Fruit fly (Drosophila melanogaster) whole organism, embryonic: ENCODE results near the gene PIP4K.

Experiments used
- B-H2 ChIP-seq: fragments of 200-800 bp; sonication (Bioruptor generic); optimal IDR thresholded peaks from 2 replicates; lab custom pipeline; 2018; ENCODE audit warnings: missing biosample characterization, mild to moderate bottlenecking, missing genetic modification characterization
- BEAF-32 ChIP-seq: fragments of 200-800 bp; sonication (Bioruptor generic); optimal IDR thresholded peaks from 3 replicates; lab custom pipeline; 2017; ENCODE audit warnings: missing biosample characterization, missing genetic modification characterization, mild to moderate bottlenecking, moderate library complexity, missing genetic modification reagents
- CG1024 ChIP-seq: fragments of 200-800 bp; sonication (Bioruptor generic); IDR thresholded peaks from 2 replicates; pipeline ENCODE4 v1.3.6; 2022; ENCODE audit warnings: missing biosample characterization, missing genetic modification characterization
- CG10565 ChIP-seq: fragments of 200-800 bp; sonication (Bioruptor generic); optimal IDR thresholded peaks from 3 replicates; lab custom pipeline; 2016; ENCODE audit warnings: missing biosample characterization, mild to moderate bottlenecking, missing genetic modification characterization
- CG11560 ChIP-seq: fragments of 200-800 bp; sonication (Bioruptor generic); IDR thresholded peaks from 3 replicates; pipeline ENCODE4 v1.3.6; 2022; ENCODE audit warnings: missing biosample characterization, missing genetic modification characterization
- CG12659 ChIP-seq: fragments of 200-800 bp; sonication (Bioruptor generic); optimal IDR thresholded peaks from 3 replicates; lab custom pipeline; 2017; ENCODE audit warnings: mild to moderate bottlenecking, missing biosample characterization, missing genetic modification reagents, missing genetic modification characterization
- CG13287 ChIP-seq: fragments of 200-800 bp; sonication (Bioruptor generic); IDR thresholded peaks from 2 replicates; pipeline ENCODE4 v1.3.6; 2022; ENCODE audit warnings: missing biosample characterization, missing genetic modification characterization; ENCODE audit not compliant: partially characterized antibody
- CG14050 ChIP-seq: fragments of 200-800 bp; sonication (Bioruptor generic); IDR thresholded peaks from 3 replicates; pipeline ENCODE4 v1.3.6; 2022; ENCODE audit warnings: missing biosample characterization, missing genetic modification characterization
- CG14667 ChIP-seq: fragments of 200-800 bp; sonication (Bioruptor generic); IDR thresholded peaks from 2 replicates; pipeline ENCODE4 v1.3.6; 2022; ENCODE audit warnings: missing biosample characterization, missing genetic modification characterization
- CG3163 ChIP-seq: fragments of 200-800 bp; sonication (Bioruptor generic); optimal IDR thresholded peaks from 3 replicates; lab custom pipeline; 2016; ENCODE audit warnings: missing biosample characterization, missing genetic modification characterization
- CG3847 ChIP-seq: fragments of 200-800 bp; sonication (Bioruptor generic); IDR thresholded peaks from 2 replicates; pipeline ENCODE4 v1.3.6; 2022; ENCODE audit warnings: missing biosample characterization, missing genetic modification characterization
- CG4820 ChIP-seq: fragments of 200-800 bp; sonication (Bioruptor generic); optimal IDR thresholded peaks from 3 replicates; lab custom pipeline; 2016; ENCODE audit warnings: missing biosample characterization, missing genetic modification characterization
- CG6813 ChIP-seq: fragments of 200-800 bp; sonication (Bioruptor generic); optimal IDR thresholded peaks from 2 replicates; lab custom pipeline; 2017; ENCODE audit warnings: missing biosample characterization, missing genetic modification characterization, mild to moderate bottlenecking, moderate library complexity, missing genetic modification reagents
- CG7786 ChIP-seq: fragments of 200-800 bp; sonication (Bioruptor generic); optimal IDR thresholded peaks from 2 replicates; lab custom pipeline; 2016; ENCODE audit warnings: missing biosample characterization, missing genetic modification characterization
- CG7987 ChIP-seq: fragments of 200-800 bp; sonication (Bioruptor generic); optimal IDR thresholded peaks from 2 replicates; lab custom pipeline; 2018; ENCODE audit warnings: missing biosample characterization, mild to moderate bottlenecking, missing genetic modification characterization, moderate library complexity
- CG8089 ChIP-seq: fragments of 200-800 bp; sonication (Bioruptor generic); optimal IDR thresholded peaks from 3 replicates; lab custom pipeline; 2016; ENCODE audit warnings: missing biosample characterization, missing genetic modification characterization
- CG8290 ChIP-seq, 3 experiments: fragments of 200-800 bp; sonication (Bioruptor generic); optimal IDR thresholded peaks; 2 replicates each; lab custom pipeline; 2016 to 2019; ENCODE audit warnings: missing biosample characterization in 3 of 3, missing genetic modification characterization in 3 of 3, mild to moderate bottlenecking in 2 of 3, moderate library complexity in 1 of 3
- CG8924 ChIP-seq: fragments of 200-800 bp; optimal IDR thresholded peaks from 3 replicates; lab custom pipeline; 2019; ENCODE audit warnings: missing biosample characterization, mild to moderate bottlenecking, missing genetic modification characterization, moderate library complexity
- Chrac-16 ChIP-seq: fragments of 200-800 bp; sonication (Bioruptor generic); optimal IDR thresholded peaks from 3 replicates; lab custom pipeline; 2016; ENCODE audit warnings: missing biosample characterization, missing genetic modification characterization
- Ets65A ChIP-seq: fragments of 200-800 bp; sonication (Bioruptor generic); peaks from one replicate; lab custom pipeline; 2016; ENCODE audit warnings: missing biosample characterization, missing genetic modification characterization
- Lpt ChIP-seq: fragments of >200 bp; optimal IDR thresholded peaks from 2 replicates; lab custom pipeline; 2018; ENCODE audit warnings: missing biosample characterization, missing genetic modification characterization
- Max ChIP-seq: fragments of 200-800 bp; sonication (Bioruptor generic); optimal IDR thresholded peaks from 2 replicates; lab custom pipeline; 2016; ENCODE audit warnings: missing biosample characterization, mild to moderate bottlenecking, missing genetic modification characterization
- Side ChIP-seq: fragments of 200-800 bp; sonication (Bioruptor generic); optimal IDR thresholded peaks from 2 replicates; lab custom pipeline; 2016; ENCODE audit warnings: missing biosample characterization, missing genetic modification characterization
- Sox100B ChIP-seq: fragments of 200-800 bp; sonication (Bioruptor generic); optimal IDR thresholded peaks from 3 replicates; lab custom pipeline; 2018; ENCODE audit warnings: missing biosample characterization, mild to moderate bottlenecking, missing genetic modification characterization
- Sox102F ChIP-seq: fragments of 200-800 bp; sonication (Bioruptor generic); optimal IDR thresholded peaks from 2 replicates; lab custom pipeline; 2018; ENCODE audit warnings: missing biosample characterization, mild to moderate bottlenecking, missing genetic modification characterization, moderate library complexity
- Sry-β ChIP-seq: fragments of 200-800 bp; sonication (Bioruptor generic); optimal IDR thresholded peaks from 2 replicates; lab custom pipeline; 2018; ENCODE audit warnings: missing biosample characterization, mild to moderate bottlenecking, missing genetic modification characterization, moderate library complexity
- Usf ChIP-seq: fragments of 200-800 bp; sonication (Bioruptor generic); optimal IDR thresholded peaks from 2 replicates; lab custom pipeline; 2017; ENCODE audit warnings: missing genotype, missing biosample characterization, missing genetic modification characterization
- Xrp1 ChIP-seq: fragments of 200-800 bp; sonication (Bioruptor generic); IDR thresholded peaks from 2 replicates; pipeline ENCODE4 v1.3.6; 2022; ENCODE audit warnings: missing biosample characterization, missing genetic modification characterization
- YL-1 ChIP-seq: fragments of 200-800 bp; sonication (Bioruptor generic); optimal IDR thresholded peaks from 3 replicates; lab custom pipeline; 2017; ENCODE audit warnings: missing biosample characterization, mild to moderate bottlenecking, missing genetic modification characterization
- amos ChIP-seq: fragments of 200-800 bp; sonication (Bioruptor generic); IDR thresholded peaks from 2 replicates; pipeline ENCODE4 v1.3.6; 2022; ENCODE audit warnings: missing biosample characterization, missing genetic modification characterization; ENCODE audit not compliant: partially characterized antibody
- bowl ChIP-seq: fragments of 200-800 bp; sonication (Bioruptor generic); IDR thresholded peaks from 2 replicates; pipeline ENCODE4 v1.3.6; 2022; ENCODE audit warnings: missing biosample characterization, missing genetic modification characterization
- br ChIP-seq: fragments of >200 bp; optimal IDR thresholded peaks from 2 replicates; lab custom pipeline; 2017
- cwo ChIP-seq: fragments of 200-800 bp; sonication (Bioruptor generic); optimal IDR thresholded peaks from 3 replicates; lab custom pipeline; 2017; ENCODE audit warnings: missing biosample characterization, missing genetic modification characterization, mild to moderate bottlenecking, moderate library complexity, missing genetic modification reagents
- dimm ChIP-seq: fragments of 200-800 bp; sonication (Bioruptor generic); IDR thresholded peaks from 2 replicates; pipeline ENCODE4 v1.3.6; 2022; ENCODE audit warnings: missing biosample characterization, missing genetic modification characterization
- pan ChIP-seq, 4 experiments: fragments of >200 bp in 3 of 4; fragments of 200-800 bp in 1 of 4; sonication (Bioruptor generic) in 1 of 4; optimal IDR thresholded peaks in 3 of 4; IDR thresholded peaks in 1 of 4; 2 replicates each; pipeline versions ENCODE4 v1.3.6 to Lab custom; 2017 to 2022; ENCODE audit warnings: missing biosample characterization in 2 of 4, missing genetic modification characterization in 2 of 4, mixed read lengths in 1 of 4
- pfk ChIP-seq: fragments of 200-800 bp; sonication (Bioruptor generic); optimal IDR thresholded peaks from 2 replicates; lab custom pipeline; 2018; ENCODE audit warnings: missing biosample characterization, mild to moderate bottlenecking, missing genetic modification characterization, moderate library complexity
- pita ChIP-seq: fragments of 200-800 bp; sonication (Bioruptor generic); optimal IDR thresholded peaks from 2 replicates; lab custom pipeline; 2017; ENCODE audit warnings: missing biosample characterization, mild to moderate bottlenecking, missing genetic modification characterization
- prd ChIP-seq, 3 experiments: fragments of >200 bp in 2 of 3; fragments of 200-800 bp in 1 of 3; sonication (Bioruptor generic) in 1 of 3; optimal IDR thresholded peaks in 2 of 3; IDR thresholded peaks in 1 of 3; 2 replicates in 2 of 3; 3 replicates in 1 of 3; pipeline versions ENCODE4 v1.3.6 to Lab custom; 2017 to 2022; ENCODE audit warnings: missing biosample characterization in 1 of 3, missing genetic modification characterization in 1 of 3
- psq ChIP-seq: fragments of 200-800 bp; sonication (Bioruptor generic); optimal IDR thresholded peaks from 2 replicates; lab custom pipeline; 2017; ENCODE audit warnings: missing biosample characterization, missing genetic modification characterization
- pum ChIP-seq: fragments of 200-800 bp; sonication (Bioruptor generic); optimal IDR thresholded peaks from 2 replicates; lab custom pipeline; 2016; ENCODE audit warnings: missing biosample characterization, missing genetic modification characterization
- sc ChIP-seq, 3 experiments: fragments of >200 bp in 2 of 3; fragments of 200-800 bp in 1 of 3; sonication (Bioruptor generic) in 1 of 3; optimal IDR thresholded peaks; 2 replicates in 2 of 3; 3 replicates in 1 of 3; lab custom pipeline; 2017; ENCODE audit warnings: mild to moderate bottlenecking in 1 of 3, missing biosample characterization in 1 of 3, missing genetic modification characterization in 1 of 3, missing genetic modification reagents in 1 of 3
- tap ChIP-seq: fragments of 200-800 bp; optimal IDR thresholded peaks from 3 replicates; lab custom pipeline; 2019; ENCODE audit warnings: missing biosample characterization, mild to moderate bottlenecking, missing genetic modification characterization, moderate library complexity
- tgo ChIP-seq: fragments of 200-800 bp; sonication (Bioruptor generic); IDR thresholded peaks from 3 replicates; pipeline ENCODE4 v1.3.6; 2022; ENCODE audit warnings: missing biosample characterization, missing genetic modification characterization
- tll ChIP-seq, 2 experiments: fragments of 200-800 bp in 1 of 2; fragments of >200 bp in 1 of 2; sonication (Bioruptor generic) in 1 of 2; optimal IDR thresholded peaks; 2 replicates each; lab custom pipeline; 2017 to 2019; ENCODE audit warnings: missing biosample characterization in 2 of 2, missing genetic modification characterization in 2 of 2, mild to moderate bottlenecking in 1 of 2, moderate library complexity in 1 of 2
- trem ChIP-seq: fragments of 200-800 bp; optimal IDR thresholded peaks from 3 replicates; lab custom pipeline; 2019; ENCODE audit warnings: missing biosample characterization, mild to moderate bottlenecking, missing genetic modification characterization, moderate library complexity
- tup ChIP-seq: fragments of 200-800 bp; sonication (Bioruptor generic); optimal IDR thresholded peaks from 2 replicates; lab custom pipeline; 2016; ENCODE audit warnings: missing biosample characterization, mild to moderate bottlenecking, missing genetic modification characterization, moderate library complexity
- unc-4 ChIP-seq: fragments of 200-800 bp; sonication (Bioruptor generic); IDR thresholded peaks from 2 replicates; pipeline ENCODE4 v1.3.6; 2022; ENCODE audit warnings: missing biosample characterization, missing genetic modification characterization; ENCODE audit not compliant: partially characterized antibody
- vvl ChIP-seq: fragments of 200-800 bp; sonication (Bioruptor generic); IDR thresholded peaks from 2 replicates; pipeline ENCODE4 v1.3.6; 2022; ENCODE audit warnings: missing biosample characterization, missing genetic modification characterization
- wdn ChIP-seq: fragments of 200-800 bp; sonication (Bioruptor generic); IDR thresholded peaks from 2 replicates; pipeline ENCODE4 v1.3.6; 2022; ENCODE audit warnings: missing biosample characterization, missing genetic modification characterization

The PIP4K gene

dm6 chr4:1181591-1182125 is 15.0 kb downstream of the PIP4K start, which contains the start of gene pho (continued):
- TF ChIP-seq Sry-β (GFP tag; lab: Kevin White, UChicago) = peak; percentile 9
- no peak for TF ChIP-seq amos (GFP tag; lab: Robert Waterston, UW)
- TF ChIP-seq CG13287 (GFP tag; lab: Robert Waterston, UW) = no peak
- TF ChIP-seq Side = no peak
- no peak for TF ChIP-seq CG3847 (GFP tag; lab: Robert Waterston, UW)
- TF ChIP-seq br (lab: Kevin White, UChicago) = no peak
- TF ChIP-seq YL-1 (GFP tag; lab: Kevin White, UChicago) = no peak
- no peak for TF ChIP-seq unc-4 (GFP tag; lab: Robert Waterston, UW)
- TF ChIP-seq pfk (GFP tag; lab: Kevin White, UChicago) = peak; percentile 80
- TF ChIP-seq CG6813 = no peak
- TF ChIP-seq CG3163 = no peak
- peak; percentile 31 for TF ChIP-seq CG12659 (GFP tag; lab: Kevin White, UChicago)
- TF ChIP-seq CG14667 (GFP tag; lab: Robert Waterston, UW) = no peak
- TF ChIP-seq tup (GFP tag; lab: Kevin White, UChicago) = no peak
- no peak for TF ChIP-seq sc (optimal IDR thresholded peaks at IDR 0.05; lab: Kevin White, UChicago)
- no peak for TF ChIP-seq sc (GFP tag; optimal IDR thresholded peaks at IDR 0.05; lab: Kevin White, UChicago)
- TF ChIP-seq trem (tag; lab: Kevin White, UChicago) = peak; percentile 9
- TF ChIP-seq CG10565 = no peak
- no peak for TF ChIP-seq dimm (GFP tag; lab: Robert Waterston, UW)
- no peak for TF ChIP-seq CG11560 (tag; lab: Robert Waterston, UW)
- TF ChIP-seq BEAF-32 (GFP tag; lab: Kevin White, UChicago) = peak; percentile 58
- TF ChIP-seq pita (GFP tag; lab: Kevin White, UChicago) = no peak
- no peak for TF ChIP-seq CG7987 (GFP tag; lab: Kevin White, UChicago)
- TF ChIP-seq tll (GFP tag; optimal IDR thresholded peaks at IDR 0.05; lab: Kevin White, UChicago) = no peak
- TF ChIP-seq pan (optimal IDR thresholded peaks at IDR 0.05; lab: Kevin White, UChicago) = no peak
- no peak for TF ChIP-seq pan (GFP tag; optimal IDR thresholded peaks at IDR 0.05 in 1 of 2, IDR thresholded peaks at IDR 0.05 in 1 of 2)
- no peak for TF ChIP-seq pum (GFP tag; lab: Kevin White, UChicago)
- no peak for TF ChIP-seq CG8924
- no peak for TF ChIP-seq tap
- peak; percentile 8 for TF ChIP-seq Usf (GFP tag; lab: Kevin White, UChicago)
- peak; percentile 38 for TF ChIP-seq CG4820
- no peak for TF ChIP-seq Lpt
- TF ChIP-seq prd (optimal IDR thresholded peaks at IDR 0.05; lab: Kevin White, UChicago) = no peak
- TF ChIP-seq prd (GFP tag; IDR thresholded peaks at IDR 0.05; lab: Robert Waterston, UW) = no peak
- no peak for TF ChIP-seq wdn
- TF ChIP-seq CG8089 (GFP tag; lab: Kevin White, UChicago) = peak; percentile 55
- peak; percentile 73 for TF ChIP-seq CG8290 (GFP tag; optimal IDR thresholded peaks at IDR 0.05; lab: Kevin White, UChicago)
- TF ChIP-seq CG8290 (tag; optimal IDR thresholded peaks at IDR 0.05; lab: Kevin White, UChicago) = peak in 1 of 2 experiments; percentile 59
- no peak for TF ChIP-seq psq
- TF ChIP-seq CG1024 (GFP tag; lab: Robert Waterston, UW) = peak; percentile 92
- TF ChIP-seq Max (GFP tag; lab: Kevin White, UChicago) = no peak
- TF ChIP-seq Chrac-16 (GFP tag; lab: Kevin White, UChicago) = peak; percentile 5
- no peak for TF ChIP-seq CG14050 (GFP tag; lab: Robert Waterston, UW)
- TF ChIP-seq Xrp1 (GFP tag; lab: Robert Waterston, UW) = peak; percentile 30; the same call in 1 of the 2 replicates
- no peak for TF ChIP-seq tgo
- TF ChIP-seq B-H2 (GFP tag; lab: Kevin White, UChicago) = no peak
- TF ChIP-seq bowl (GFP tag; lab: Robert Waterston, UW) = no peak
- peak; percentile 64 for TF ChIP-seq Ets65A (GFP tag; lab: Kevin White, UChicago)
- TF ChIP-seq Sox102F (GFP tag; lab: Kevin White, UChicago) = no peak
- TF ChIP-seq cwo (GFP tag; lab: Kevin White, UChicago) = no peak
- peak; percentile 8 for TF ChIP-seq CG7786
- TF ChIP-seq Sox100B (GFP tag; lab: Kevin White, UChicago) = peak; percentile 37
- no peak for TF ChIP-seq vvl (GFP tag; lab: Robert Waterston, UW)
